Worm (Caenorhabditis elegans) whole organism, L3 larva: ENCODE measurements around the gene sdhd-1.

ENCODE experiments used
- ama-1 ChIP-seq: fragments of 150-350 bp; optimal IDR thresholded peaks from 2 replicates; lab custom pipeline; 2018
- ceh-82 ChIP-seq: fragments of 150-350 bp; optimal IDR thresholded peaks from 2 replicates; lab custom pipeline; 2014; ENCODE audit warnings: missing biosample characterization, missing genetic modification characterization
- egl-27 ChIP-seq: sonication (generic microtip); optimal IDR thresholded peaks from 4 replicates; lab custom pipeline; 2017; ENCODE audit warnings: missing biosample characterization, missing genetic modification reagents, missing genetic modification characterization
- elt-3 ChIP-seq, 3 experiments: fragments of 150-350 bp in 1 of 3; sonication (generic microtip) in 2 of 3; optimal IDR thresholded peaks; 2 replicates in 2 of 3; 4 replicates in 1 of 3; lab custom pipeline; 2014 to 2017; ENCODE audit warnings: missing biosample characterization in 3 of 3, missing genetic modification characterization in 3 of 3
- fkh-10 ChIP-seq: sonication (generic microtip); optimal IDR thresholded peaks from 2 replicates; lab custom pipeline; 2017; ENCODE audit warnings: missing biosample characterization, missing genetic modification reagents, missing genetic modification characterization
- fkh-2 ChIP-seq: fragments of 150-350 bp; optimal IDR thresholded peaks from 2 replicates; lab custom pipeline; 2014; ENCODE audit warnings: missing biosample characterization, missing genetic modification reagents, missing genetic modification characterization
- mml-1 ChIP-seq: fragments of 150-350 bp; sonication (generic microtip); optimal IDR thresholded peaks from 3 replicates; lab custom pipeline; 2014; ENCODE audit warnings: missing biosample characterization, missing genetic modification characterization
- nhr-23 ChIP-seq: fragments of 150-350 bp; optimal IDR thresholded peaks from 2 replicates; lab custom pipeline; 2014; ENCODE audit warnings: missing biosample characterization, missing genetic modification reagents, missing genetic modification characterization
- nhr-237 ChIP-seq: fragments of 150-350 bp; optimal IDR thresholded peaks from 2 replicates; lab custom pipeline; 2014; ENCODE audit warnings: missing biosample characterization, missing genetic modification characterization
- skn-1 ChIP-seq: fragments of 150-350 bp; optimal IDR thresholded peaks from 2 replicates; lab custom pipeline; 2014; ENCODE audit warnings: missing biosample characterization, missing genetic modification characterization
- unc-39 ChIP-seq: sonication (generic microtip); optimal IDR thresholded peaks from 4 replicates; lab custom pipeline; 2017; ENCODE audit warnings: missing biosample characterization, missing genetic modification characterization

- no peak for TF ChIP-seq elt-3 (tag; optimal IDR thresholded peaks at IDR 0.05; lab: Kevin White, UChicago)
- no peak for TF ChIP-seq mml-1
- no peak for TF ChIP-seq nhr-23 (tag; lab: Kevin White, UChicago)
- TF ChIP-seq ceh-82 (tag; lab: Kevin White, UChicago): no peak
- no peak for TF ChIP-seq fkh-10 (GFP tag; lab: Kevin White, UChicago)
- TF ChIP-seq skn-1 (tag; lab: Kevin White, UChicago): no peak
- no peak for TF ChIP-seq ama-1 (lab: Kevin White, UChicago)
- no peak for TF ChIP-seq unc-39 (tag; lab: Kevin White, UChicago)
- TF ChIP-seq nhr-237 (tag; lab: Kevin White, UChicago): no peak
- no peak for TF ChIP-seq fkh-2 (tag; lab: Kevin White, UChicago)
- no peak for TF ChIP-seq egl-27 (tag; lab: Kevin White, UChicago)
These were observed 38.4 kb upstream of the sdhd-1 start for ce11 chrII:11088137-11088536.
